Fruit fly (Drosophila melanogaster) whole organism, adult: ENCODE data around the gene CG46042.

Experiments used
- CG5204 ChIP-seq: fragments of 200-800 bp; sonication (Bioruptor generic); optimal IDR thresholded peaks from 2 replicates; lab custom pipeline; 2016; ENCODE audit warnings: missing biosample characterization, missing genetic modification characterization
- bab1 ChIP-seq: fragments of 200-800 bp; sonication (Bioruptor generic); optimal IDR thresholded peaks from 3 replicates; lab custom pipeline; 2019; ENCODE audit warnings: missing biosample characterization, mild to moderate bottlenecking, missing genetic modification characterization, moderate library complexity

dm6 chr3R:19901742-19902141 is 40.5 kb downstream of the CG46042 start:
- TF ChIP-seq CG5204 (GFP tag; lab: Kevin White, UChicago) (no peak), bab1 (GFP tag; lab: Kevin White, UChicago) (no peak)
